ENCODE assay signal across 5 worm cellular contexts in genomic region chrII:7057860-7058259, ce11.
TF ChIP-seq lines count a peak whose summit lies in the region.

cth-2 (minus strand) TSS chrII:7057960.

TF ChIP-seq in whole organism, L1 larva, 84 proteins besides CTCF, POLR2A, EP300 and RAD21:
- TF ChIP-seq efl-1 (optimal IDR thresholded peaks at IDR 0.05; lab: Kevin White, UChicago): no peak
- no peak for TF ChIP-seq efl-1 (GFP tag; optimal IDR thresholded peaks at IDR 0.05 in 1 of 2; lab: Kevin White, UChicago)
- TF ChIP-seq ceh-63 (GFP tag; optimal IDR thresholded peaks at IDR 0.05; lab: Kevin White, UChicago): no peak
- peak; percentile 32 for TF ChIP-seq lin-14 (GFP tag; optimal IDR thresholded peaks at IDR 0.05; lab: Kevin White, UChicago)
- TF ChIP-seq mep-1 (tag; optimal IDR thresholded peaks at IDR 0.05; lab: Kevin White, UChicago): peak; percentile 12
- TF ChIP-seq rnt-1 (tag; optimal IDR thresholded peaks at IDR 0.05; lab: Kevin White, UChicago): no peak
- no peak for TF ChIP-seq irx-1 (tag; optimal IDR thresholded peaks at IDR 0.05; lab: Kevin White, UChicago)
- TF ChIP-seq zip-4 (GFP tag; optimal IDR thresholded peaks at IDR 0.05; lab: Kevin White, UChicago): no peak
- no peak for TF ChIP-seq alr-1 (tag; optimal IDR thresholded peaks at IDR 0.05; lab: Kevin White, UChicago; ENCODE audit: borderline replicate concordance)
- TF ChIP-seq blmp-1 (tag; optimal IDR thresholded peaks at IDR 0.05; lab: Kevin White, UChicago): peak; percentile 64
- no peak for TF ChIP-seq nhr-85 (tag; lab: Kevin White, UChicago)
- no peak for TF ChIP-seq egl-13 (tag; optimal IDR thresholded peaks at IDR 0.05; lab: Kevin White, UChicago)
- TF ChIP-seq C34B4.2 (tag; optimal IDR thresholded peaks at IDR 0.05; lab: Kevin White, UChicago): no peak

TF ChIP-seq in whole organism, L2 larva, 48 proteins besides CTCF, POLR2A, EP300 and RAD21:
- TF ChIP-seq mab-5 (tag; optimal IDR thresholded peaks at IDR 0.05; lab: Kevin White, UChicago): no peak
- no peak for TF ChIP-seq ama-1 (optimal IDR thresholded peaks at IDR 0.05; lab: Kevin White, UChicago)
- peak; percentile 13 for TF ChIP-seq nhr-25 (tag; optimal IDR thresholded peaks at IDR 0.05; lab: Kevin White, UChicago)

TF ChIP-seq in whole organism, L3 larva, 47 proteins besides CTCF, POLR2A, EP300 and RAD21:
- TF ChIP-seq mml-1 (tag; optimal IDR thresholded peaks at IDR 0.05; lab: Kevin White, UChicago) (no peak), tbx-2 (tag; optimal IDR thresholded peaks at IDR 0.05; lab: Kevin White, UChicago) (no peak), egl-5 (tag; optimal IDR thresholded peaks at IDR 0.05; lab: Kevin White, UChicago) (no peak), ztf-11 (tag; optimal IDR thresholded peaks at IDR 0.05; lab: Kevin White, UChicago) (no peak), fos-1 (tag; optimal IDR thresholded peaks at IDR 0.05; lab: Kevin White, UChicago) (no peak), nhr-23 (tag; optimal IDR thresholded peaks at IDR 0.05; lab: Kevin White, UChicago) (no peak), unc-62 (GFP tag; optimal IDR thresholded peaks at IDR 0.05; lab: Kevin White, UChicago) (no peak), elt-2 (tag; optimal IDR thresholded peaks at IDR 0.05; lab: Kevin White, UChicago) (peak; percentile 21), aly-2 (tag; optimal IDR thresholded peaks at IDR 0.05; lab: Kevin White, UChicago) (no peak), nhr-11 (tag; optimal IDR thresholded peaks at IDR 0.05; lab: Kevin White, UChicago) (peak; percentile 9), ceh-9 (tag; optimal IDR thresholded peaks at IDR 0.05; lab: Kevin White, UChicago) (no peak), ztf-4 (tag; optimal IDR thresholded peaks at IDR 0.05; lab: Kevin White, UChicago) (no peak), nhr-12 (tag; optimal IDR thresholded peaks at IDR 0.05; lab: Kevin White, UChicago) (no peak), R02D3.7 (tag; optimal IDR thresholded peaks at IDR 0.05; lab: Kevin White, UChicago) (no peak), pha-4 (tag; optimal IDR thresholded peaks at IDR 0.05; lab: Kevin White, UChicago) (peak; percentile 9), nhr-77 (tag; optimal IDR thresholded peaks at IDR 0.05; lab: Kevin White, UChicago) (no peak)

TF ChIP-seq in whole organism, L4 larva, 104 proteins besides CTCF, POLR2A, EP300 and RAD21:
- no peak for TF ChIP-seq egl-43 (GFP tag; IDR thresholded peaks at IDR 0.05; lab: Robert Waterston, UW)
- TF ChIP-seq mep-1 (tag; optimal IDR thresholded peaks at IDR 0.05; lab: Kevin White, UChicago): no peak
- peak; percentile 17 for TF ChIP-seq mxl-3 (GFP tag; optimal IDR thresholded peaks at IDR 0.05; lab: Kevin White, UChicago)
- TF ChIP-seq cey-2 (tag; optimal IDR thresholded peaks at IDR 0.05; lab: Kevin White, UChicago; ENCODE audit: borderline replicate concordance, insufficient read depth): no peak
- no peak for TF ChIP-seq tra-1 (GFP tag; IDR thresholded peaks at IDR 0.05; lab: Robert Waterston, UW)
- TF ChIP-seq ama-1 (optimal IDR thresholded peaks at IDR 0.05; lab: Kevin White, UChicago): peak; percentile 19
- TF ChIP-seq ZK546.5 (tag; optimal IDR thresholded peaks at IDR 0.05; lab: Kevin White, UChicago): no peak
- TF ChIP-seq dve-1 (tag; optimal IDR thresholded peaks at IDR 0.05; lab: Kevin White, UChicago; ENCODE audit: insufficient read depth): peak; percentile 32
- TF ChIP-seq dmd-6 (GFP tag; IDR thresholded peaks at IDR 0.05; lab: Robert Waterston, UW): 0 out of 2 replicates have a peak, but pooled peaks have one; percentile 6
- TF ChIP-seq nhr-25 (tag; optimal IDR thresholded peaks at IDR 0.05; lab: Kevin White, UChicago; ENCODE audit: borderline replicate concordance, insufficient read depth): peak; percentile 24
- no peak for TF ChIP-seq zfp-2 (tag; optimal IDR thresholded peaks at IDR 0.05; lab: Kevin White, UChicago)
- TF ChIP-seq daf-16 (GFP tag; optimal IDR thresholded peaks at IDR 0.05; lab: Kevin White, UChicago): no peak
- peak; percentile 37 for TF ChIP-seq daf-16 (tag; optimal IDR thresholded peaks at IDR 0.05; lab: Kevin White, UChicago)
- TF ChIP-seq nhr-10 (tag; optimal IDR thresholded peaks at IDR 0.05; lab: Kevin White, UChicago): no peak
- peak; percentile 3 for TF ChIP-seq aha-1 (tag; lab: Kevin White, UChicago)
- TF ChIP-seq nhr-28 (tag; optimal IDR thresholded peaks at IDR 0.05; lab: Kevin White, UChicago): peak; percentile 2
TF ChIP-seq in whole organism, L4 larva: peak in this region for 8.

TF ChIP-seq in whole organism, young adult, 124 proteins besides CTCF, POLR2A, EP300 and RAD21:
- TF ChIP-seq C17E4.6 (GFP tag; IDR thresholded peaks at IDR 0.05; lab: Robert Waterston, UW): no peak
- no peak for TF ChIP-seq zfh-2 (GFP tag; conservative IDR thresholded peaks at IDR 0.05; lab: Robert Waterston, UW)
- no peak for TF ChIP-seq fkh-3 (tag; optimal IDR thresholded peaks at IDR 0.05; lab: Kevin White, UChicago)
- TF ChIP-seq nhr-80 (tag; optimal IDR thresholded peaks at IDR 0.05; lab: Kevin White, UChicago): peak; percentile 8
- TF ChIP-seq hlh-26 (GFP tag; conservative IDR thresholded peaks at IDR 0.05; lab: Robert Waterston, UW): no peak
